Worm (Caenorhabditis elegans): ENCODE results near the gene K10D11.3.

DNA sequence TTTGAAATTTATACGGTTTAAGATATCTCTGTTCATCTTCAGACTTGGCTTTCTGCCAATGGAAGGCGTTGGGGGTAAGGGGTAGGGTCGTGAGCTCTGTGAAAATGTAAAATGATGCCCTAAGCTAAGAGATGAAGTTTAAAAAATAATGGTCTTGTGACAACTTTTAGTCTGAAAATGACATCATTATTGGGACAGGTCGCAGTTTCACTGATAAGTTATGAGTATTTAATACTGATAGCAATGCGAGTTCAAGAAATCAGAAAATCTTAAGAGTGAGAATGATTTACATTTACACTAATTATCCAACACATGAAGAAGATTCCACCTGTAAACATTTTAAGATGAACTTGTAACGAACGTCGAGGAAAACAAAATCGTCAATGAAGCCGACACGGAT, 21.3 kb downstream of the K10D11.3 start:
- TF ChIP-seq B0310.2 (tag; optimal IDR thresholded peaks at IDR 0.05) (no peak), ama-1 (optimal IDR thresholded peaks at IDR 0.05) (no peak), F13C5.2 (tag; optimal IDR thresholded peaks at IDR 0.05) (no peak), ets-7 (tag; optimal IDR thresholded peaks at IDR 0.05) (no peak), scrt-1 (GFP tag; IDR thresholded peaks at IDR 0.05) (no peak), ceh-13 (GFP tag; optimal IDR thresholded peaks at IDR 0.05) (no peak), tbx-11 (GFP tag; IDR thresholded peaks at IDR 0.05) (no peak), hmbx-1 (tag; optimal IDR thresholded peaks at IDR 0.05) (no peak), flt-1 (GFP tag; IDR thresholded peaks at IDR 0.05) (no peak)
